Worm (Caenorhabditis elegans) whole organism, L1 larva: Measurements from ENCODE around the gene ZK1010.10.
A peak's percentile ranks its signal among the peaks of the same experiment; 100 is the strongest.

Source experiments
- ama-1 ChIP-seq: fragments of 150-350 bp; optimal IDR thresholded peaks from 2 replicates; lab custom pipeline; 2014
- ceh-63 ChIP-seq: fragments of 200-800 bp; sonication (Bioruptor generic); optimal IDR thresholded peaks from 2 replicates; lab custom pipeline; 2018; ENCODE audit warnings: mild to moderate bottlenecking, missing genetic modification characterization, missing compliant biosample characterization
- ceh-88 ChIP-seq: fragments of 200-800 bp; sonication (Bioruptor generic); IDR thresholded peaks from 2 replicates; pipeline ENCODE4 v1.3.6; 2022; ENCODE audit warnings: missing genetic modification characterization, missing compliant biosample characterization
- ces-1 ChIP-seq: fragments of 150-350 bp; optimal IDR thresholded peaks from 2 replicates; lab custom pipeline; 2014; ENCODE audit warnings: missing biosample characterization, missing genetic modification reagents, missing genetic modification characterization
- efl-1 ChIP-seq, 4 experiments: fragments of 150-350 bp; optimal IDR thresholded peaks in 3 of 4; peaks in 1 of 4; 1 replicate in 1 of 4; 2 replicates in 3 of 4; lab custom pipeline; 2014; ENCODE audit warnings: missing biosample characterization in 2 of 4, missing genetic modification characterization in 2 of 4, missing genetic modification reagents in 2 of 4
- ets-5 ChIP-seq: fragments of 200-800 bp; sonication (Bioruptor generic); IDR thresholded peaks from 2 replicates; pipeline ENCODE4 v1.3.6; 2022; ENCODE audit warnings: missing genetic modification characterization, missing compliant biosample characterization
- fkh-10 ChIP-seq: sonication (generic microtip); optimal IDR thresholded peaks from 2 replicates; lab custom pipeline; 2017; ENCODE audit warnings: missing biosample characterization, missing genetic modification reagents, missing genetic modification characterization
- fkh-8 ChIP-seq: sonication (generic microtip); optimal IDR thresholded peaks from 2 replicates; lab custom pipeline; 2016; ENCODE audit warnings: mild to moderate bottlenecking, missing genetic modification characterization, missing compliant biosample characterization
- grh-1 ChIP-seq: fragments of 200-800 bp; sonication (Bioruptor generic); IDR thresholded peaks from 2 replicates; pipeline ENCODE4 v1.3.6; 2022; ENCODE audit warnings: missing genetic modification reagents, missing genetic modification characterization, missing compliant biosample characterization
- hlh-17 ChIP-seq: fragments of 200-800 bp; sonication (Bioruptor generic); optimal IDR thresholded peaks from 2 replicates; lab custom pipeline; 2018; ENCODE audit warnings: missing genetic modification characterization, mild to moderate bottlenecking, missing compliant biosample characterization, moderate library complexity, borderline replicate concordance
- isw-1 ChIP-seq: fragments of 200-800 bp; sonication (Bioruptor generic); IDR thresholded peaks from 2 replicates; pipeline ENCODE4 v1.3.6; 2022; ENCODE audit warnings: missing genetic modification characterization, missing compliant biosample characterization
- lin-14 ChIP-seq: fragments of 200-800 bp; sonication (Bioruptor generic); optimal IDR thresholded peaks from 2 replicates; lab custom pipeline; 2018; ENCODE audit warnings: mild to moderate bottlenecking, missing genetic modification characterization, moderate library complexity, missing compliant biosample characterization
- lin-35 ChIP-seq, 2 experiments: fragments of 150-350 bp; optimal IDR thresholded peaks; 2 replicates each; lab custom pipeline; 2014; ENCODE audit warnings: missing biosample characterization in 2 of 2, missing genetic modification characterization in 2 of 2, missing genetic modification reagents in 2 of 2
- lin-39 ChIP-seq: fragments of 150-350 bp; optimal IDR thresholded peaks from 2 replicates; lab custom pipeline; 2014; ENCODE audit warnings: missing biosample characterization, missing genetic modification reagents, missing genetic modification characterization
- lir-3 ChIP-seq: sonication (generic microtip); optimal IDR thresholded peaks from 2 replicates; lab custom pipeline; 2016; ENCODE audit warnings: mild to moderate bottlenecking, missing genetic modification characterization, moderate library complexity, missing compliant biosample characterization; ENCODE audit not compliant: poor library complexity
- mdl-1 ChIP-seq, 2 experiments: fragments of 150-350 bp; optimal IDR thresholded peaks; 2 replicates each; lab custom pipeline; 2014 to 2017; ENCODE audit warnings: missing biosample characterization in 2 of 2, missing genetic modification characterization in 2 of 2, inconsistent platforms in 1 of 2
- nhr-12 ChIP-seq: sonication (generic microtip); optimal IDR thresholded peaks from 2 replicates; lab custom pipeline; 2017; ENCODE audit warnings: missing biosample characterization, missing genetic modification characterization
- nhr-47 ChIP-seq: sonication (generic microtip); optimal IDR thresholded peaks from 2 replicates; lab custom pipeline; 2016; ENCODE audit warnings: mild to moderate bottlenecking, missing genetic modification characterization, moderate library complexity, missing compliant biosample characterization
- nhr-77 ChIP-seq: fragments of 150-350 bp; optimal IDR thresholded peaks from 2 replicates; lab custom pipeline; 2014; ENCODE audit warnings: missing biosample characterization, missing genetic modification characterization
- nhr-85 ChIP-seq: sonication (generic microtip); peaks from one replicate; lab custom pipeline; 2016; ENCODE audit warnings: missing genetic modification characterization, inconsistent platforms, missing compliant biosample characterization
- pqm-1 ChIP-seq: sonication (generic microtip); optimal IDR thresholded peaks from 3 replicates; lab custom pipeline; 2017; ENCODE audit warnings: missing biosample characterization, missing genetic modification characterization
- skn-1 ChIP-seq: fragments of 150-350 bp; optimal IDR thresholded peaks from 2 replicates; lab custom pipeline; 2014; ENCODE audit warnings: missing biosample characterization, missing genetic modification characterization
- snpc-4 ChIP-seq: fragments of 150-350 bp; optimal IDR thresholded peaks from 2 replicates; lab custom pipeline; 2014; ENCODE audit warnings: missing biosample characterization, missing genetic modification characterization
- sptf-1 ChIP-seq: fragments of 150-350 bp; optimal IDR thresholded peaks from 2 replicates; lab custom pipeline; 2014; ENCODE audit warnings: missing biosample characterization, missing genetic modification characterization
- tbx-2 ChIP-seq: sonication (generic microtip); optimal IDR thresholded peaks from 2 replicates; lab custom pipeline; 2016; ENCODE audit warnings: missing genetic modification characterization, missing compliant biosample characterization
- tlp-1 ChIP-seq: fragments of 150-350 bp; optimal IDR thresholded peaks from 2 replicates; lab custom pipeline; 2014; ENCODE audit warnings: missing biosample characterization, missing genetic modification characterization
- unc-62 ChIP-seq: fragments of 150-350 bp; optimal IDR thresholded peaks from 2 replicates; lab custom pipeline; 2014; ENCODE audit warnings: missing biosample characterization, missing genetic modification reagents, missing genetic modification characterization
- unc-86 ChIP-seq: sonication (generic microtip); optimal IDR thresholded peaks from 2 replicates; lab custom pipeline; 2016; ENCODE audit warnings: missing genetic modification characterization, missing compliant biosample characterization
- unc-98 ChIP-seq: fragments of 200-800 bp; sonication (Bioruptor generic); IDR thresholded peaks from 2 replicates; pipeline ENCODE4 v1.3.6; 2022; ENCODE audit warnings: missing genetic modification characterization, missing compliant biosample characterization
- vab-15 ChIP-seq: sonication (generic microtip); optimal IDR thresholded peaks from 2 replicates; lab custom pipeline; 2017; ENCODE audit warnings: missing genotype, mild to moderate bottlenecking, missing genetic modification characterization, missing compliant biosample characterization
- xbp-1 ChIP-seq: sonication (generic microtip); optimal IDR thresholded peaks from 2 replicates; lab custom pipeline; 2016; ENCODE audit warnings: missing genetic modification characterization, missing compliant biosample characterization
- ztf-11 ChIP-seq, 2 experiments: sonication (generic microtip); optimal IDR thresholded peaks; 2 replicates each; lab custom pipeline; 2016 to 2017; ENCODE audit warnings: missing genetic modification characterization in 2 of 2, missing biosample characterization in 1 of 2, missing compliant biosample characterization in 1 of 2

ZK1010.10 gene

DNA sequence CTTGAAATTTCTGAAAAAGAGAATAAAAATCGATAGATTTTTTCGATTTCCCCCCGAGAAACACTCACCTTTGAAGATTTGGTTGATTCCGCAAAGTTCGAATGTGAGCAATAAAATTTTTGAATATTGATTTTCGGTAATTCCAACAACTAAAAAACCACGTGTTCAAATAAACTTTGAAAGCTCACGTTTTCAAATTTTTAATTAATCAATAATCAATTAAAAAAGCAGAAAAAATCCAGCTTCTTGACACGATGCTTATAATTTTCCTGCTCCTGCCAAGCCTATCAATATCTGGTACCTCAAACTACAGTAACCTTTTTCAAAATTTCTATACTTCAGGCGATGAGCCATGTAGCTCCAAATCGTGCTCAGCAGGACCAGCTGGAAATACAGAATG is 14.8 kb upstream of the ZK1010.10 start, which contains the start of gene ZK1010.5:
TSS of gene ZK1010.5 (minus strand) at position 101 of the 400 bp plus-strand sequence.
- TF ChIP-seq tlp-1 (tag; lab: Kevin White, UChicago), result no peak
- TF ChIP-seq hlh-17 (GFP tag; lab: Kevin White, UChicago), result no peak
- TF ChIP-seq lin-39 (tag; lab: Kevin White, UChicago), result no peak
- TF ChIP-seq ets-5 (GFP tag; lab: Robert Waterston, UW), result no peak
- TF ChIP-seq unc-62, result no peak
- no peak for TF ChIP-seq unc-86 (tag; lab: Kevin White, UChicago)
- TF ChIP-seq ama-1 (lab: Kevin White, UChicago), result no peak
- TF ChIP-seq ces-1 (GFP tag; lab: Kevin White, UChicago), result no peak
- TF ChIP-seq ztf-11 (tag; optimal IDR thresholded peaks at IDR 0.05; lab: Kevin White, UChicago), result no peak
- TF ChIP-seq nhr-12 (tag; lab: Kevin White, UChicago), result no peak
- TF ChIP-seq nhr-47 (tag; lab: Kevin White, UChicago), result no peak
- no peak for TF ChIP-seq xbp-1 (tag; lab: Kevin White, UChicago)
- TF ChIP-seq isw-1, result no peak
- TF ChIP-seq pqm-1 (tag; lab: Kevin White, UChicago), result no peak
- no peak for TF ChIP-seq lir-3

DNA sequence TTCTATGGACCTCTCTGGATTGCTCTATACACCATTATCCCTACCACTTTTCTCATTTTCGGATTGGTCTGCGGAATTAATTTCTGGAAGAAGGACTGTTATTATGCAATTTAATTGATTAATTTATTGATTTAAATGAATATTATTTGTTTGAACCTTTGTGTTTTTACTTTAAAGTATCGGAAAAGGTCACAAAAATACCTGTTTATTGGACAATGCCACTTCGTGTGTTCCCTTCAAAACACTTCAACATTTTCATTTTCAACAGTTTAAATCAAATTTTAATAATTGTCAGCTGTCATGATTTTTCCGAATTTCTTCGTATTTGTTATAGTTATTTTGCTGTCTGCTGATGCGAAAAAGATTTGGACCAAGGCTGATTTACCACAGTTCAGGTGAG is 11.2 kb upstream of the ZK1010.10 start, which contains the start of gene ZK1010.12:
TSS of gene ZK1010.12 (plus strand) at position 301 of the 400 bp plus-strand sequence.
- no peak for TF ChIP-seq fkh-8 (tag; lab: Kevin White, UChicago)
- TF ChIP-seq sptf-1, result no peak
- no peak for TF ChIP-seq efl-1 (optimal IDR thresholded peaks at IDR 0.05; lab: Kevin White, UChicago)
- TF ChIP-seq efl-1 (GFP tag; optimal IDR thresholded peaks at IDR 0.05 in 1 of 2; lab: Kevin White, UChicago), result no peak
- no peak for TF ChIP-seq lin-35 (GFP tag; optimal IDR thresholded peaks at IDR 0.05; lab: Kevin White, UChicago)
- no peak for TF ChIP-seq snpc-4 (tag; lab: Kevin White, UChicago)

DNA sequence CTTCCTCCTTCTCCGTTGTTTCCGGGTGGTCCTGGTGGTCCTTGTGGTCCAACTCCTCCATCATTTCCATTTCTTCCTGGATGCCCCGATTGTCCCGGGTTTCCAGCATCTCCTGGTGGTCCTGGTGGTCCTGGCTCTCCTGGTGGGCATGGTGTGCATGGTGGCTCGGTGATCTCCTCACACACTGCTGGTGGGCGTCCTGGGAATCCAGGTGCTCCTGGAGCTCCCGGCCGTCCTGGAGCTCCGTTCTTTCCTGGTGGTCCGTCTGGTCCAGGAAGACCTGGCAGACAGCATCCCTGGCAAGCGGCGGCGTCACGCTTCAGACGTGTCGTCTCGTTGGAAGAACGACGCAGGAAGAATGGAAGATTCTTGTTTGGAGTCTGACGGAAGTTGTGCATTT is 9.1 kb upstream of the ZK1010.10 start:
- TF ChIP-seq tbx-2 (tag; lab: Kevin White, UChicago) (no peak), efl-1 (optimal IDR thresholded peaks at IDR 0.05; lab: Kevin White, UChicago) (no peak), efl-1 (GFP tag; optimal IDR thresholded peaks at IDR 0.05 in 1 of 2; lab: Kevin White, UChicago) (peak in 1 of 2 experiments; percentile 58)
- TF ChIP-seq, all 84 proteins: peak for 1

DNA sequence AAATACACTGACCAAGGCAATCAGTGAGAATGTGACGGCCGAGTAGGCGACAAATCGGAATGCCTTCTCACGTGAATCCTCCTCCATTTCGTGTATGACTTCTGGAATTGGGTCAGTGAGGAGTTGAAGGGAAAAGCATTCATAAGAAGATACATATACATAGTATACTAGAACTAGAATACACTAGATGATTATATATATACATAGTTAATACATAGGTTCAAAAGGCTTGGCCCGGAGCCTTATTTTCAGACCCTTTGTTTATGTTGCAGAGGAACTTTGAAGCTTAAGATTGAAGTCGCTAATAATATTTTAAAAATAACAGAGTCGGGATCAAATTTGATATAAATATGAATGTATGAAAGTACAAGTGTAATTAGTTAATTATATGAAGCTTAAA is 8.6 kb upstream of the ZK1010.10 start, which contains the start of gene col-97:
TSS of gene col-97 (minus strand) at position 101 of the 400 bp plus-strand sequence.
- no peak for TF ChIP-seq ztf-11 (tag; optimal IDR thresholded peaks at IDR 0.05; lab: Kevin White, UChicago)
- no peak for TF ChIP-seq nhr-77
- no peak for TF ChIP-seq efl-1 (optimal IDR thresholded peaks at IDR 0.05; lab: Kevin White, UChicago)
- TF ChIP-seq efl-1 (GFP tag; optimal IDR thresholded peaks at IDR 0.05 in 1 of 2; lab: Kevin White, UChicago), result peak in 1 of 2 experiments; percentile 49

DNA sequence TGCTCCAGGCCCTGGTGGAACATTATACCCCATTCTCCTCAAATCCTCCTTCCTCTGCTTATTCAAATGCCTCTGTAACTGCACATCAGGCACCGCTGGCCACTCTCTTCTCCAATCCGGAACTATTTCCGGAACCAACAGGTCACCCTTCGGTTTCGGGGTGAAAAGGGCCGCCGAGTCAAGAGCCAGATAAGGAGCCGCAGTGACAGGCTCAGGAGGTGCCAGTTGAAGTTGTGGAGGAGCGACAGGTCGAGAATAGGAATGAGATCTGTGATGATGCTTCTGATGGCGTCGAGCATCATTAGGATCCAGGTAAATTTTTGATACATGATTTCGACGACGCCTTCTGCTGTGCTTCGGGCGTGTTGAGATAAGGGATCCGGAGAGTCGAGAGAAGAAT is 3.9 kb upstream of the ZK1010.10 start:
- TF ChIP-seq efl-1 (optimal IDR thresholded peaks at IDR 0.05; lab: Kevin White, UChicago) (no peak), efl-1 (GFP tag; optimal IDR thresholded peaks at IDR 0.05 in 1 of 2; lab: Kevin White, UChicago) (peak in 1 of 2 experiments; percentile 26), unc-98 (GFP tag; lab: Robert Waterston, UW) (no peak)

DNA sequence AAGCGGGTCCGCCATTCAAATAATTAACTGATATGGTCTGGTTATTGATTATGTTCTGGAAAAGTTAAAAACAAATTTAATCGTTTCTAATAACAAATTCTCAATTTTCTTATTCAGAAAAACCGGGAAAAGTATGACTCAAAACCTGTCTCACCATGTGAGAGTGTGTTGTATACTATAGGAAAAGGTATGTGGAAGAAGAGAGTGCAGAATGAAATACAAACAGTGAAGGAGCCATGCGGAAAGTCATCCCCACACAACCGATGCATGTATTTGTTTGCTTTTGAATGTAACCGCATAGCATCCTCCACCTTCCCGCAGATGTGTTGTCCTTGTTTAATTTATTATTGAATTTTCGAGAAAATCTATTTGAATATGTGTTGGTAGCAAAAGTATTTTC is 1.7 kb upstream of the ZK1010.10 start, which contains the start of gene ZK1010.8:
TSS of gene ZK1010.8 (minus strand) at position 214 of the 400 bp plus-strand sequence.
- TF ChIP-seq nhr-85 (no peak), grh-1 (no peak), ceh-88 (GFP tag; lab: Robert Waterston, UW) (no peak), lir-3 (no peak), lin-14 (GFP tag; lab: Kevin White, UChicago) (no peak), skn-1 (tag; lab: Kevin White, UChicago) (no peak), fkh-10 (GFP tag; lab: Kevin White, UChicago) (no peak), mdl-1 (tag; optimal IDR thresholded peaks at IDR 0.05; lab: Kevin White, UChicago) (no peak), vab-15 (tag; lab: Kevin White, UChicago) (no peak), efl-1 (optimal IDR thresholded peaks at IDR 0.05; lab: Kevin White, UChicago) (no peak), efl-1 (GFP tag; optimal IDR thresholded peaks at IDR 0.05 in 1 of 2; lab: Kevin White, UChicago) (no peak), ceh-63 (GFP tag; lab: Kevin White, UChicago) (no peak)
